Fruit fly (Drosophila melanogaster): ENCODE results near the gene Hsp27.

The Hsp27 gene

DNA sequence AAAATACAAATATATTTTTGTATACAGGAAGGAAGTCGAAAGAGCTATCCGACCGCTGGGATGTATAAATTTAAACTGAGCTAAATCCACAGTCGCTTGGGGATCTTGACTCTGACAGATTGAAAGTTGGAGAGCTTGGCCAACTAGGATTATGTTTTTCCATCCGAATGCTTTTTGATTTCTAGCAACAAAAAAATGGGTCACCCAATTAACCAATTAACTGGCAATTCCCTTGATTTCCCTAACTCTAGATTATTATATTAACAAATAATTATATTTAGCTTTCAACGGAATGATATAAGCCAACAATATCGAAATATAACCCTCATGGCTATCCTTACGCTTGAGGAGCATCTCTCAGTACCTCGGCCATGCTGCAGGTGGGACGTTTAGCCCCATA, 33.4 kb downstream of the Hsp27 start, which contains the start of gene CG3982:
Gene CG3982 (minus strand): TSS at position 101 of the 400 bp plus-strand sequence.
- no peak for TF ChIP-seq CG14050 (GFP tag; IDR thresholded peaks at IDR 0.05)
- TF ChIP-seq psq (GFP tag; optimal IDR thresholded peaks at IDR 0.05), result no peak
- TF ChIP-seq Bdp1 (GFP tag; optimal IDR thresholded peaks at IDR 0.05), result no peak
- TF ChIP-seq CG12071 (GFP tag; optimal IDR thresholded peaks at IDR 0.05), result no peak
- no peak for TF ChIP-seq Hsf (GFP tag; optimal IDR thresholded peaks at IDR 0.05)
- TF ChIP-seq Dip3 (GFP tag; optimal IDR thresholded peaks at IDR 0.05), result no peak
- TF ChIP-seq CG2889 (GFP tag; IDR thresholded peaks at IDR 0.05), result no peak
- TF ChIP-seq CG15479 (GFP tag; optimal IDR thresholded peaks at IDR 0.05), result no peak
- TF ChIP-seq nerfin-1 (tag; optimal IDR thresholded peaks at IDR 0.05), result no peak
- TF ChIP-seq pnt (GFP tag; optimal IDR thresholded peaks at IDR 0.05), result no peak
- TF ChIP-seq chif (GFP tag; optimal IDR thresholded peaks at IDR 0.05), result no peak
- TF ChIP-seq scrt (GFP tag; optimal IDR thresholded peaks at IDR 0.05), result no peak
- no peak for TF ChIP-seq Ptx1 (GFP tag; IDR thresholded peaks at IDR 0.05)
- no peak for TF ChIP-seq z (GFP tag; IDR thresholded peaks at IDR 0.05)
- TF ChIP-seq D19A (tag; optimal IDR thresholded peaks at IDR 0.05), result no peak
- no peak for TF ChIP-seq CG8089 (GFP tag; optimal IDR thresholded peaks at IDR 0.05)

- no peak for TF ChIP-seq CG10267 (tag; optimal IDR thresholded peaks at IDR 0.05)
- TF ChIP-seq CG4282 (GFP tag; optimal IDR thresholded peaks at IDR 0.05), result no peak
- no peak for TF ChIP-seq CG4854 (GFP tag; optimal IDR thresholded peaks at IDR 0.05)
- no peak for TF ChIP-seq Trl (optimal IDR thresholded peaks at IDR 0.05)
- TF ChIP-seq Trl (GFP tag; optimal IDR thresholded peaks at IDR 0.05), result no peak
- TF ChIP-seq CG13775 (GFP tag; optimal IDR thresholded peaks at IDR 0.05), result no peak
- peak; percentile 47 for TF ChIP-seq Med (GFP tag)
- TF ChIP-seq CG18476 (GFP tag; optimal IDR thresholded peaks at IDR 0.05), result no peak
- no peak for TF ChIP-seq CG43689 (GFP tag; IDR thresholded peaks at IDR 0.05)
- TF ChIP-seq CG8281 (tag; optimal IDR thresholded peaks at IDR 0.05), result no peak
- TF ChIP-seq ci (GFP tag; IDR thresholded peaks at IDR 0.05), result peak; percentile 65; the same call in 2 of the 3 replicates
- no peak for TF ChIP-seq CG6854 (GFP tag; optimal IDR thresholded peaks at IDR 0.05)
- TF ChIP-seq Dref (GFP tag; IDR thresholded peaks at IDR 0.05), result no peak
- TF ChIP-seq CG6272 (GFP tag; IDR thresholded peaks at IDR 0.05), result no peak
- peak; percentile 11; the same call in 1 of the 2 replicates for TF ChIP-seq lmd (GFP tag; IDR thresholded peaks at IDR 0.05)
- no peak for TF ChIP-seq gcm2 (GFP tag; optimal IDR thresholded peaks at IDR 0.05)
- no peak for TF ChIP-seq Aef1 (GFP tag; IDR thresholded peaks at IDR 0.05)
- TF ChIP-seq NC2β (GFP tag; optimal IDR thresholded peaks at IDR 0.05), result no peak
- TF ChIP-seq CG42726 (GFP tag; IDR thresholded peaks at IDR 0.05; ENCODE audit: partially characterized antibody), result no peak
- no peak for TF ChIP-seq CG11504 (tag; optimal IDR thresholded peaks at IDR 0.05)
- TF ChIP-seq CG11093 (GFP tag; IDR thresholded peaks at IDR 0.05), result no peak
- no peak for TF ChIP-seq Max (GFP tag; optimal IDR thresholded peaks at IDR 0.05)
- TF ChIP-seq Antp (GFP tag; optimal IDR thresholded peaks at IDR 0.05), result no peak
- TF ChIP-seq Six4 (GFP tag; optimal IDR thresholded peaks at IDR 0.05), result no peak
- no peak for TF ChIP-seq CG1602 (GFP tag; optimal IDR thresholded peaks at IDR 0.05)
- TF ChIP-seq Sox102F (GFP tag; optimal IDR thresholded peaks at IDR 0.05), result peak; percentile 25
- TF ChIP-seq sisA (GFP tag; IDR thresholded peaks at IDR 0.05), result peak; percentile 32; the same call in 1 of the 2 replicates
- TF ChIP-seq ind (GFP tag; optimal IDR thresholded peaks at IDR 0.05), result no peak
- no peak for TF ChIP-seq run (tag; optimal IDR thresholded peaks at IDR 0.05)
- TF ChIP-seq gce (GFP tag; IDR thresholded peaks at IDR 0.05), result no peak
- TF ChIP-seq cad (GFP tag; optimal IDR thresholded peaks at IDR 0.05), result no peak
- no peak for TF ChIP-seq Neu2 (GFP tag; optimal IDR thresholded peaks at IDR 0.05; ENCODE audit: borderline replicate concordance)
- no peak for TF ChIP-seq CG11723 (GFP tag; optimal IDR thresholded peaks at IDR 0.05)
- TF ChIP-seq Dll (GFP tag; IDR thresholded peaks at IDR 0.05; ENCODE audit: partially characterized antibody), result no peak
- no peak for TF ChIP-seq zf30C (GFP tag; optimal IDR thresholded peaks at IDR 0.05)
- no peak for TF ChIP-seq ftz-f1 (GFP tag; optimal IDR thresholded peaks at IDR 0.05)
- TF ChIP-seq NfI (GFP tag; optimal IDR thresholded peaks at IDR 0.05), result no peak
Observed at dm6 chr3L:9419328-9419727, 35.5 kb downstream of the Hsp27 start.
